Worm (Caenorhabditis elegans): ENCODE results near the gene Y38C1AA.19.

ce11 chrIV:147819-148218 lies 12.1 kb upstream of the Y38C1AA.19 start, which contains the start of gene col-99:
- TF ChIP-seq cog-1 (tag; optimal IDR thresholded peaks at IDR 0.05) (no peak), tab-1 (GFP tag; IDR thresholded peaks at IDR 0.05) (no peak), klf-2 (GFP tag; conservative IDR thresholded peaks at IDR 0.05) (no peak), ztf-23 (GFP tag; IDR thresholded peaks at IDR 0.05) (no peak), med-1 (GFP tag; optimal IDR thresholded peaks at IDR 0.05; ENCODE audit: insufficient read depth) (no peak), flt-1 (GFP tag; IDR thresholded peaks at IDR 0.05) (no peak), ztf-29 (GFP tag; IDR thresholded peaks at IDR 0.05) (no peak), T22C8.4 (GFP tag; IDR thresholded peaks at IDR 0.05) (no peak), ref-1 (GFP tag; conservative IDR thresholded peaks at IDR 0.05) (no peak)
